Fruit fly (Drosophila melanogaster) whole organism, pupa: ENCODE results near the gene CG6443.

Experiments used
- CG12605 ChIP-seq: fragments of 200-800 bp; sonication (Bioruptor generic); IDR thresholded peaks from 2 replicates; pipeline ENCODE4 v1.3.6; 2022; ENCODE audit warnings: missing biosample characterization, missing genetic modification characterization
- CG17806 ChIP-seq: fragments of 200-800 bp; sonication (Bioruptor generic); optimal IDR thresholded peaks from 2 replicates; lab custom pipeline; 2018; ENCODE audit warnings: missing biosample characterization, mild to moderate bottlenecking, missing genetic modification characterization, moderate library complexity
- Snoo ChIP-seq: fragments of 200-800 bp; sonication (Bioruptor generic); optimal IDR thresholded peaks from 3 replicates; lab custom pipeline; 2017; ENCODE audit warnings: missing biosample characterization, mild to moderate bottlenecking, missing genetic modification characterization, inconsistent platforms
- gl ChIP-seq: fragments of 200-800 bp; sonication (Bioruptor generic); optimal IDR thresholded peaks from 2 replicates; lab custom pipeline; 2018; ENCODE audit warnings: missing biosample characterization, mild to moderate bottlenecking, missing genetic modification characterization

dm6 chr2L:10688764-10689163 lies 40.0 kb upstream of the CG6443 start:
- TF ChIP-seq gl (no peak), Snoo (tag; lab: Kevin White, UChicago) (no peak), CG17806 (no peak), CG12605 (GFP tag; lab: Robert Waterston, UW) (no peak)
